Worm (Caenorhabditis elegans): Measurements from ENCODE around the gene H04M03.3.

ce11 chrIV:5867189-5867588, 24.2 kb upstream of the H04M03.3 start, which contains the start of gene C06E7.88:
- TF ChIP-seq skn-1 (tag; optimal IDR thresholded peaks at IDR 0.05), result no peak
- TF ChIP-seq nhr-28 (tag; optimal IDR thresholded peaks at IDR 0.05), result no peak
- no peak for TF ChIP-seq dpl-1 (GFP tag; optimal IDR thresholded peaks at IDR 0.05)
- TF ChIP-seq lsy-2 (tag; optimal IDR thresholded peaks at IDR 0.05), result no peak
- TF ChIP-seq blmp-1 (tag; optimal IDR thresholded peaks at IDR 0.05), result no peak
- TF ChIP-seq lin-13 (GFP tag; optimal IDR thresholded peaks at IDR 0.05), result no peak
- TF ChIP-seq sptf-1 (tag; optimal IDR thresholded peaks at IDR 0.05), result no peak
- TF ChIP-seq mep-1 (tag; optimal IDR thresholded peaks at IDR 0.05), result no peak
- no peak for TF ChIP-seq pag-3 (tag; optimal IDR thresholded peaks at IDR 0.05; ENCODE audit: borderline replicate concordance, insufficient read depth)
- TF ChIP-seq mef-2 (tag; optimal IDR thresholded peaks at IDR 0.05), result no peak
- TF ChIP-seq snpc-4 (tag; optimal IDR thresholded peaks at IDR 0.05), result no peak
- TF ChIP-seq C16A3.4 (tag; optimal IDR thresholded peaks at IDR 0.05), result no peak
- TF ChIP-seq ceh-63 (GFP tag; optimal IDR thresholded peaks at IDR 0.05), result no peak
- no peak for TF ChIP-seq ceh-82 (tag; optimal IDR thresholded peaks at IDR 0.05)

Data from whole organism, L1 larva.